Fruit fly (Drosophila melanogaster): ENCODE results near the gene CG11626.

dm6 chr3R:19393060-19393459 is 15.6 kb upstream of the CG11626 start, which contains the start of gene CG3739:
- no peak for TF ChIP-seq usp (GFP tag; optimal IDR thresholded peaks at IDR 0.05)
- TF ChIP-seq pan (optimal IDR thresholded peaks at IDR 0.05): no peak
- no peak for TF ChIP-seq Dll (optimal IDR thresholded peaks at IDR 0.05)
- TF ChIP-seq psq (optimal IDR thresholded peaks at IDR 0.05): no peak
- no peak for TF ChIP-seq CG8478 (optimal IDR thresholded peaks at IDR 0.05)
- no peak for TF ChIP-seq EcR (GFP tag; optimal IDR thresholded peaks at IDR 0.05)
